Fruit fly (Drosophila melanogaster): ENCODE data around the gene Surf6.

The Surf6 gene

dm6 chr3R:19942312-19942711, 37.6 kb upstream of the Surf6 start, which contains the start of gene CG46042:
CG46042 (minus strand) TSS chr3R:19942412.
- TF ChIP-seq CG2202 (tag; optimal IDR thresholded peaks at IDR 0.05) (no peak), gce (GFP tag; IDR thresholded peaks at IDR 0.05) (no peak), pzg (GFP tag; optimal IDR thresholded peaks at IDR 0.05) (no peak), gsb-n (tag; optimal IDR thresholded peaks at IDR 0.05) (no peak), her (GFP tag; optimal IDR thresholded peaks at IDR 0.05) (no peak), Nf-YC (tag; optimal IDR thresholded peaks at IDR 0.05) (no peak), pnt (GFP tag; optimal IDR thresholded peaks at IDR 0.05) (no peak), danr (GFP tag; IDR thresholded peaks at IDR 0.05) (no peak), CG12391 (tag; optimal IDR thresholded peaks at IDR 0.05) (no peak), Sry-β (GFP tag; optimal IDR thresholded peaks at IDR 0.05) (no peak), Hr51 (GFP tag; optimal IDR thresholded peaks at IDR 0.05) (no peak), Bdp1 (GFP tag; optimal IDR thresholded peaks at IDR 0.05) (no peak)

- TF ChIP-seq CG10147 (GFP tag; optimal IDR thresholded peaks at IDR 0.05) (no peak), insv (GFP tag; optimal IDR thresholded peaks at IDR 0.05) (peak; percentile 79 to 98), CG7928 (GFP tag; optimal IDR thresholded peaks at IDR 0.05) (peak; percentile 29), stwl (tag; optimal IDR thresholded peaks at IDR 0.05) (peak; percentile 29), zen (tag; optimal IDR thresholded peaks at IDR 0.05) (peak; percentile 12), C15 (GFP tag; IDR thresholded peaks at IDR 0.05) (no peak), CG14014 (GFP tag; IDR thresholded peaks at IDR 0.05) (no peak)
These were observed 34.4 kb upstream of the Surf6 start for dm6 chr3R:19938941-19939587.

dm6 chr3R:19935777-19936125, 31.1 kb upstream of the Surf6 start:
- no peak for TF ChIP-seq Sox102F (GFP tag; optimal IDR thresholded peaks at IDR 0.05)
- peak; percentile 52 for TF ChIP-seq D (optimal IDR thresholded peaks at IDR 0.05)
- TF ChIP-seq D (GFP tag; optimal IDR thresholded peaks at IDR 0.05), result no peak
- TF ChIP-seq CG2199 (GFP tag; IDR thresholded peaks at IDR 0.05), result peak; percentile 83; the same call in 2 of the 3 replicates
- TF ChIP-seq fru (optimal IDR thresholded peaks at IDR 0.05), result no peak
- peak; percentile 45 for TF ChIP-seq pros (GFP tag; optimal IDR thresholded peaks at IDR 0.05)
- peak; percentile 12 for TF ChIP-seq CG15479 (GFP tag; optimal IDR thresholded peaks at IDR 0.05)
- peak; percentile 92 for TF ChIP-seq gcm (GFP tag; optimal IDR thresholded peaks at IDR 0.05)
- no peak for TF ChIP-seq lov (optimal IDR thresholded peaks at IDR 0.05)
- TF ChIP-seq lov (GFP tag; IDR thresholded peaks at IDR 0.05), result no peak

dm6 chr3R:19934840-19935776, 30.4 kb upstream of the Surf6 start, which contains the start of gene mira:
mira (minus strand) TSS chr3R:19935120.
- TF ChIP-seq CG16815 (GFP tag; optimal IDR thresholded peaks at IDR 0.05), result peak; percentile 38
- peak; percentile 44 for TF ChIP-seq CG2712 (tag; optimal IDR thresholded peaks at IDR 0.05)
- peak; percentile 41; the same call in 1 of the 2 replicates for TF ChIP-seq seq (GFP tag; IDR thresholded peaks at IDR 0.05)
- no peak for TF ChIP-seq CG7745 (tag; optimal IDR thresholded peaks at IDR 0.05)
- TF ChIP-seq row (GFP tag; IDR thresholded peaks at IDR 0.05), result peak; percentile 31; the same call in 1 of the 3 replicates
- peak; percentile 6 for TF ChIP-seq CG10209 (GFP tag; optimal IDR thresholded peaks at IDR 0.05)
- TF ChIP-seq hb (GFP tag; IDR thresholded peaks at IDR 0.05; ENCODE audit: partially characterized antibody), result no peak
- peak; percentile 84 for TF ChIP-seq CG1832 (GFP tag; optimal IDR thresholded peaks at IDR 0.05)
- no peak for TF ChIP-seq Xbp1 (GFP tag; optimal IDR thresholded peaks at IDR 0.05)
- peak; percentile 5 for TF ChIP-seq Usf (GFP tag; optimal IDR thresholded peaks at IDR 0.05)
- 0 out of 2 replicates have a peak, but pooled peaks have one; percentile 51 for TF ChIP-seq CG10321 (GFP tag; IDR thresholded peaks at IDR 0.05)
- no peak for TF ChIP-seq bab2 (GFP tag; optimal IDR thresholded peaks at IDR 0.05)
- TF ChIP-seq CG13775 (GFP tag; optimal IDR thresholded peaks at IDR 0.05), result peak; percentile 27
- peak; percentile 10 for TF ChIP-seq Jarid2 (GFP tag; optimal IDR thresholded peaks at IDR 0.05)
- peak; percentile 36 for TF ChIP-seq CG10267 (tag; optimal IDR thresholded peaks at IDR 0.05)
- peak; percentile 22 for TF ChIP-seq nerfin-1 (tag; optimal IDR thresholded peaks at IDR 0.05)
